Fruit fly (Drosophila melanogaster): Measurements from ENCODE around the gene CG33284.

dm6 chr3L:21123453-21123852, at the start of gene CG33284:
- TF ChIP-seq EcR (GFP tag; optimal IDR thresholded peaks at IDR 0.05) (no peak), CG8478 (optimal IDR thresholded peaks at IDR 0.05) (no peak), Dll (optimal IDR thresholded peaks at IDR 0.05) (no peak), pan (optimal IDR thresholded peaks at IDR 0.05) (no peak), psq (optimal IDR thresholded peaks at IDR 0.05) (no peak)

Data from whole organism.